Worm (Caenorhabditis elegans) whole organism, late embryonic: Measurements from ENCODE around the gene nud-1.

ENCODE experiments used
- C38D4.7 ChIP-seq: fragments of 200-800 bp; sonication (Bioruptor generic); optimal IDR thresholded peaks from 2 replicates; lab custom pipeline; 2018; ENCODE audit warnings: mild to moderate bottlenecking, missing genetic modification characterization, moderate library complexity, missing compliant biosample characterization
- K09A11.1 ChIP-seq: sonication (generic microtip); optimal IDR thresholded peaks from 2 replicates; lab custom pipeline; 2017; ENCODE audit warnings: antibody characterized with exemption, mild to moderate bottlenecking, missing genetic modification characterization, missing compliant biosample characterization; ENCODE audit not compliant: insufficient read depth
- T23F11.4 ChIP-seq: fragments of 200-800 bp; sonication (Bioruptor generic); optimal IDR thresholded peaks from 2 replicates; lab custom pipeline; 2018; ENCODE audit warnings: mild to moderate bottlenecking, missing genetic modification characterization, missing compliant biosample characterization
- Y22D7AL.16 ChIP-seq: sonication (generic microtip); optimal IDR thresholded peaks from 2 replicates; lab custom pipeline; 2016; ENCODE audit warnings: missing genetic modification characterization, missing compliant biosample characterization
- ama-1 ChIP-seq: fragments of 150-350 bp; optimal IDR thresholded peaks from 2 replicates; lab custom pipeline; 2014
- ceh-14 ChIP-seq: sonication (generic microtip); optimal IDR thresholded peaks from 2 replicates; lab custom pipeline; 2016; ENCODE audit warnings: missing genotype, missing genetic modification characterization, missing compliant biosample characterization
- ceh-18 ChIP-seq: sonication (generic microtip); optimal IDR thresholded peaks from 2 replicates; lab custom pipeline; 2016; ENCODE audit warnings: missing genetic modification characterization, missing compliant biosample characterization
- ceh-19 ChIP-seq: fragments of 200-800 bp; sonication (Bioruptor generic); optimal IDR thresholded peaks from 2 replicates; lab custom pipeline; 2018; ENCODE audit warnings: mild to moderate bottlenecking, missing genetic modification characterization, missing compliant biosample characterization
- ceh-30 ChIP-seq: fragments of 150-350 bp; optimal IDR thresholded peaks from 2 replicates; lab custom pipeline; 2014; ENCODE audit warnings: missing biosample characterization, missing genetic modification characterization
- ceh-31 ChIP-seq: sonication (generic microtip); optimal IDR thresholded peaks from 2 replicates; lab custom pipeline; 2016; ENCODE audit warnings: missing genetic modification characterization, missing compliant biosample characterization
- ceh-34 ChIP-seq: sonication (generic microtip); optimal IDR thresholded peaks from 2 replicates; lab custom pipeline; 2016; ENCODE audit warnings: mild to moderate bottlenecking, missing genetic modification characterization, missing compliant biosample characterization
- ceh-45 ChIP-seq: fragments of 200-800 bp; sonication (Bioruptor generic); IDR thresholded peaks from 2 replicates; pipeline ENCODE4 v1.3.6; 2022; ENCODE audit warnings: missing genetic modification reagents, missing genetic modification characterization, missing compliant biosample characterization
- dmd-4 ChIP-seq: sonication (generic microtip); optimal IDR thresholded peaks from 2 replicates; lab custom pipeline; 2016; ENCODE audit warnings: borderline replicate concordance, missing genetic modification characterization, missing compliant biosample characterization
- elt-4 ChIP-seq: sonication (generic microtip); optimal IDR thresholded peaks from 2 replicates; lab custom pipeline; 2016; ENCODE audit warnings: missing genetic modification characterization, missing compliant biosample characterization
- eyg-1 ChIP-seq: sonication (generic microtip); optimal IDR thresholded peaks from 2 replicates; lab custom pipeline; 2016; ENCODE audit warnings: missing genotype, missing genetic modification characterization, missing compliant biosample characterization
- fkh-10 ChIP-seq: fragments of 150-350 bp; optimal IDR thresholded peaks from 2 replicates; lab custom pipeline; 2014; ENCODE audit warnings: missing biosample characterization, missing genetic modification reagents, missing genetic modification characterization
- gmeb-2 ChIP-seq: sonication (generic microtip); optimal IDR thresholded peaks from 2 replicates; lab custom pipeline; 2016; ENCODE audit warnings: missing genetic modification characterization, inconsistent platforms, missing compliant biosample characterization
- hlh-13 ChIP-seq: fragments of 200-800 bp; sonication (Bioruptor generic); optimal IDR thresholded peaks from 2 replicates; lab custom pipeline; 2018; ENCODE audit warnings: mild to moderate bottlenecking, missing genetic modification characterization, missing compliant biosample characterization
- hlh-6 ChIP-seq: sonication (generic microtip); optimal IDR thresholded peaks from 2 replicates; lab custom pipeline; 2016; ENCODE audit warnings: missing genotype, missing genetic modification characterization, missing compliant biosample characterization
- hlh-8 ChIP-seq: sonication (generic microtip); optimal IDR thresholded peaks from 2 replicates; lab custom pipeline; 2016; ENCODE audit warnings: missing genotype, missing genetic modification characterization, missing compliant biosample characterization
- lim-6 ChIP-seq: sonication (generic microtip); optimal IDR thresholded peaks from 2 replicates; lab custom pipeline; 2016; ENCODE audit warnings: missing genetic modification characterization, missing compliant biosample characterization
- lin-11 ChIP-seq: fragments of 200-800 bp; sonication (Bioruptor generic); optimal IDR thresholded peaks from 2 replicates; lab custom pipeline; 2018; ENCODE audit warnings: mild to moderate bottlenecking, missing genetic modification characterization, missing compliant biosample characterization
- madf-2 ChIP-seq: sonication (generic microtip); optimal IDR thresholded peaks from 2 replicates; lab custom pipeline; 2017; ENCODE audit warnings: missing genetic modification characterization, missing compliant biosample characterization
- npax-4 ChIP-seq: sonication (generic microtip); optimal IDR thresholded peaks from 2 replicates; lab custom pipeline; 2016; ENCODE audit warnings: missing genetic modification characterization, missing compliant biosample characterization
- pag-3 ChIP-seq: sonication (generic microtip); optimal IDR thresholded peaks from 2 replicates; lab custom pipeline; 2016; ENCODE audit warnings: missing compliant biosample characterization, missing genetic modification characterization, borderline replicate concordance
- pat-9 ChIP-seq: fragments of 200-800 bp; sonication (Bioruptor generic); optimal IDR thresholded peaks from 2 replicates; lab custom pipeline; 2018; ENCODE audit warnings: mild to moderate bottlenecking, missing genetic modification characterization, moderate library complexity, missing compliant biosample characterization
- pax-1 ChIP-seq: fragments of 150-350 bp; optimal IDR thresholded peaks from 2 replicates; lab custom pipeline; 2014; ENCODE audit warnings: missing biosample characterization, missing genetic modification characterization
- pha-4 ChIP-seq: fragments of 150-350 bp; optimal IDR thresholded peaks from 2 replicates; lab custom pipeline; 2018; ENCODE audit warnings: missing biosample characterization, missing genetic modification reagents, missing genetic modification characterization
- pros-1 ChIP-seq: fragments of 150-350 bp; optimal IDR thresholded peaks from 2 replicates; lab custom pipeline; 2014; ENCODE audit warnings: missing biosample characterization, missing genetic modification reagents, missing genetic modification characterization
- ref-2 ChIP-seq: sonication (generic microtip); optimal IDR thresholded peaks from 2 replicates; lab custom pipeline; 2016; ENCODE audit warnings: missing genetic modification characterization, missing compliant biosample characterization
- rnt-1 ChIP-seq: sonication (generic microtip); optimal IDR thresholded peaks from 2 replicates; lab custom pipeline; 2016; ENCODE audit warnings: missing genetic modification characterization, missing compliant biosample characterization
- sox-2 ChIP-seq: fragments of 200-800 bp; sonication (Bioruptor generic); IDR thresholded peaks from 2 replicates; pipeline ENCODE4 v1.3.6; 2022; ENCODE audit warnings: missing genetic modification reagents, missing genetic modification characterization, missing compliant biosample characterization
- sox-4 ChIP-seq: sonication (generic microtip); optimal IDR thresholded peaks from 2 replicates; lab custom pipeline; 2017; ENCODE audit warnings: mild to moderate bottlenecking, missing genetic modification characterization, inconsistent platforms, missing compliant biosample characterization
- syd-9 ChIP-seq: sonication (generic microtip); optimal IDR thresholded peaks from 2 replicates; lab custom pipeline; 2016; ENCODE audit warnings: mild to moderate bottlenecking, missing genetic modification characterization, moderate library complexity, missing compliant biosample characterization
- tbx-7 ChIP-seq: sonication (generic microtip); optimal IDR thresholded peaks from 2 replicates; lab custom pipeline; 2016; ENCODE audit warnings: missing genotype, missing genetic modification characterization, missing compliant biosample characterization
- unc-42 ChIP-seq: sonication (generic microtip); optimal IDR thresholded peaks from 2 replicates; lab custom pipeline; 2016; ENCODE audit warnings: missing genotype, missing genetic modification characterization, missing compliant biosample characterization
- zip-5 ChIP-seq: sonication (generic microtip); optimal IDR thresholded peaks from 2 replicates; lab custom pipeline; 2016; ENCODE audit warnings: missing genetic modification characterization, missing compliant biosample characterization

Gene nud-1

DNA sequence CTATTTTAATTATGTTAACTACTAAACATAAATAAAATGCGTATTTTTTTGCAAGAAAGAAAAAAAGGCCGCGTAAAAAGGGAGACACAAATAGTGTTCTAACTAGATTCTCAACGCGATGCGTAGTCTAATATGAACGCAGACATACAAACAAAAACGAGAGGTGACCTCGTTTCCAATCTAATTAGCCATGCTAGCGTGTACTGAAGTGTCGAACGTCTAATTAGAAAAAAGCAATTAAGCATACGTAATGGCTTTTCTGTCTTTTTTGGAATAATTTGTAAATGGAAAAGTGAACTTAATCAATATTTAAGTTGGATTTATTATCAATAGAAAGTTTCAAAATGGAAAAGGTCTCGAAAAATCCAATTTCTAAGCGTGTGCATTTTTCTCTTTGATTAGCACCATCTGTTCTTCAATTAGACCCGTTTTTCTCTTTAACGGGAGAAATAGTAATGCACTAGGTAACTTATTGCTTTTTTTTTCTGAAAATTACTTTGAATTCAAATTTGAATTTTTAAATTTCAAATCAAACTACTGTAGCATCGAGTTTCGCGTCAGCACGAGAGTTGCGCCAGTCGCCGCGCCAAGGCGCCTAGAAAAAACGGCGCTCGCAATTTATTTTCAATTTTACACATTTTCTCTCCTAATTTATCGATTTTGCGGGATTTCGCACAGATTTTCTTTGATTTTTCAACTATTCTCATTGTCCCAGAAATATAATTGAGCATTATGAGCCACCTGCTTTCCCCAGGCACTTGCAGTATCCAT is 638 bp upstream of the nud-1 start:
- TF ChIP-seq unc-42 (tag; lab: Kevin White, UChicago) = peak; percentile 95
- TF ChIP-seq pha-4 (tag; lab: Kevin White, UChicago) = no peak
- no peak for TF ChIP-seq ceh-18 (tag; lab: Kevin White, UChicago)
- TF ChIP-seq dmd-4 (tag; lab: Kevin White, UChicago) = no peak
- no peak for TF ChIP-seq lim-6
- peak; percentile 24 for TF ChIP-seq ceh-31 (tag; lab: Kevin White, UChicago)
- peak; percentile 25 for TF ChIP-seq ceh-14 (tag; lab: Kevin White, UChicago)
- TF ChIP-seq Y22D7AL.16 (tag; lab: Kevin White, UChicago) = no peak
- TF ChIP-seq ceh-34 (tag; lab: Kevin White, UChicago) = no peak

DNA sequence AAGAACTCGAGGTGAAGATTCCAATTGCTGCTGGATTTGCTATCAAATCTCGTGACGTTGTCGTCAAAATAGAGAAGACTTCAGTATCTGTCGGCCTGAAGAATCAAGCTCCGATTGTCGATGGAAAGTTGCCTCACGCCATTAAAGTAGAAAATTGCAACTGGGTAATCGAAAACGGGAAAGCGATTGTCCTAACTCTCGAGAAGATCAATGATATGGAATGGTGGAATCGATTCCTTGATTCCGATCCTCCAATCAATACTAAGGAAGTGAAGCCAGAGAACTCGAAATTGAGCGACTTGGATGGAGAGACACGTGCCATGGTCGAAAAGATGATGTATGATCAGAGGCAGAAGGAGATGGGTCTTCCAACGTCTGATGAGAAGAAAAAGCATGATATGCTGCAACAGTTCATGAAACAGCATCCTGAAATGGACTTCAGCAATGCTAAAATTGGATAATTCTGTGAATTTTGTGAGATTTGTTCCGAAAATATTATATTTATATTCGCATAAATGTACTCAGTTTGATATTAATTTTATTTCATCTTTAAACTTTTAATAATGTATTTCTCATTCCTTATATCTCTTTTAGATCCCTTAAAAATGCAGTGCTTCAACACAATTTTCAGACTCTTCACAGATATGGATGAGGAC is 880 bp downstream of the nud-1 start, which contains the start of gene dro-1:
Gene dro-1, plus strand, starts transcription at position 606 of the 656 bp plus-strand sequence.
- TF ChIP-seq npax-4 (tag; lab: Kevin White, UChicago) (no peak), gmeb-2 (no peak), unc-42 (tag; lab: Kevin White, UChicago) (no peak), pat-9 (no peak), sox-2 (GFP tag; lab: Robert Waterston, UW) (no peak), rnt-1 (tag; lab: Kevin White, UChicago) (no peak), ama-1 (lab: Kevin White, UChicago) (no peak), sox-4 (tag; lab: Kevin White, UChicago) (no peak), hlh-6 (tag; lab: Kevin White, UChicago) (no peak), pros-1 (tag; lab: Kevin White, UChicago) (no peak), lin-11 (tag; lab: Kevin White, UChicago) (no peak), tbx-7 (tag; lab: Kevin White, UChicago) (no peak), syd-9 (no peak), hlh-8 (tag; lab: Kevin White, UChicago) (no peak), hlh-13 (GFP tag; lab: Kevin White, UChicago) (no peak), dmd-4 (tag; lab: Kevin White, UChicago) (no peak), pag-3 (tag; lab: Kevin White, UChicago) (no peak)

DNA sequence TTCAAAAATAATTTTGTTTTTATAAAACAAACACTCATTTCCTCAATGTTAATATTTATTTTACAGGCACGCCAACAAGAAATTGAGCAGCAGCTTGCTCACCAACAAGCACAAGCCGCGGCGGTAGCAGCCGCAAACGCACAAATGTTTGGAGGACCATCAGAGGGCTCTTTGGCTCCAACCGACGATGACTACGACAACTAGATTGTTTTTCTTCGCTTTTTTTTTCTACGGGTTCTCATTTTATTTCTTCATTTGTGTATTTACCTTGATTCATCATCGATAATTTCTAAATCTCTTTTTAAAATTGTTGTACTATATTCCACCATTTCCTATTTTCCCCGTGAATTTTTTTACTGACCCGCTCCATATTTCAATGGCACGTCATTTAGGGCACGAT is 1.8 kb downstream of the nud-1 start, which contains the start of gene ife-1:
Gene ife-1, plus strand, starts transcription at position 301 of the 400 bp plus-strand sequence.
- TF ChIP-seq T23F11.4 (GFP tag; lab: Kevin White, UChicago) (no peak), C38D4.7 (GFP tag; lab: Kevin White, UChicago) (no peak), madf-2 (no peak), ref-2 (tag; lab: Kevin White, UChicago) (no peak), pag-3 (tag; lab: Kevin White, UChicago) (no peak), eyg-1 (tag; lab: Kevin White, UChicago) (no peak), K09A11.1 (tag; lab: Kevin White, UChicago) (no peak), ceh-30 (tag; lab: Kevin White, UChicago) (no peak), syd-9 (no peak), ceh-45 (GFP tag; lab: Robert Waterston, UW) (no peak), zip-5 (tag; lab: Kevin White, UChicago) (no peak), fkh-10 (GFP tag; lab: Kevin White, UChicago) (no peak), ceh-19 (GFP tag; lab: Kevin White, UChicago) (no peak), elt-4 (tag; lab: Kevin White, UChicago) (no peak), ceh-34 (tag; lab: Kevin White, UChicago) (no peak), pax-1 (no peak), hlh-8 (tag; lab: Kevin White, UChicago) (no peak), ceh-18 (tag; lab: Kevin White, UChicago) (no peak), sox-4 (tag; lab: Kevin White, UChicago) (no peak)
